Fruit fly (Drosophila melanogaster) whole organism: ENCODE measurements around the gene CG31251.

ENCODE experiments used
- CG8478 ChIP-seq: fragments of >200 bp; optimal IDR thresholded peaks from 2 replicates; lab custom pipeline; 2018; ENCODE audit warnings: inconsistent platforms
- Dll ChIP-seq: fragments of >200 bp; optimal IDR thresholded peaks from 2 replicates; lab custom pipeline; 2017
- EcR ChIP-seq, 2 experiments: fragments of >200 bp; optimal IDR thresholded peaks; 2 replicates each; lab custom pipeline; 2017; ENCODE audit warnings: missing biosample characterization in 2 of 2, missing genetic modification characterization in 2 of 2, missing genetic modification reagents in 2 of 2
- psq ChIP-seq: fragments of >200 bp; optimal IDR thresholded peaks from 2 replicates; lab custom pipeline; 2017

dm6 chr3R:17703024-17703690 is 18.4 kb upstream of the CG31251 start:
- TF ChIP-seq CG8478 (lab: Kevin White, UChicago) (no peak), psq (no peak), EcR (GFP tag; optimal IDR thresholded peaks at IDR 0.05; lab: Kevin White, UChicago) (no peak), Dll (lab: Kevin White, UChicago) (no peak)
